Fruit fly (Drosophila melanogaster) whole organism, embryonic: ENCODE data around the gene CG13029.

Experiments used
- ATbp ChIP-seq: fragments of 200-800 bp; sonication (Bioruptor generic); optimal IDR thresholded peaks from 2 replicates; lab custom pipeline; 2017; ENCODE audit warnings: missing biosample characterization, mild to moderate bottlenecking, missing genetic modification characterization, missing genetic modification reagents
- Abd-B ChIP-seq: fragments of 200-800 bp; sonication (Bioruptor generic); optimal IDR thresholded peaks from 2 replicates; lab custom pipeline; 2018; ENCODE audit warnings: missing biosample characterization, mild to moderate bottlenecking, missing genetic modification characterization, moderate library complexity
- Aef1 ChIP-seq: fragments of 200-800 bp; sonication (Bioruptor generic); IDR thresholded peaks from 3 replicates; pipeline ENCODE4 v1.3.6; 2022; ENCODE audit warnings: missing biosample characterization, missing genetic modification characterization
- Atf6 ChIP-seq: fragments of 200-800 bp; sonication (Bioruptor generic); IDR thresholded peaks from 2 replicates; pipeline ENCODE4 v1.3.6; 2022; ENCODE audit warnings: missing biosample characterization, missing genetic modification characterization
- CG10366 ChIP-seq: fragments of 200-800 bp; sonication (Bioruptor generic); IDR thresholded peaks from 2 replicates; pipeline ENCODE4 v1.3.6; 2022; ENCODE audit warnings: missing biosample characterization, missing genetic modification characterization
- CG10654 ChIP-seq: fragments of 200-800 bp; sonication (Bioruptor generic); optimal IDR thresholded peaks from 2 replicates; lab custom pipeline; 2016; ENCODE audit warnings: missing biosample characterization, missing genetic modification characterization
- CG13296 ChIP-seq: fragments of 200-800 bp; sonication (Bioruptor generic); optimal IDR thresholded peaks from 3 replicates; lab custom pipeline; 2018; ENCODE audit warnings: missing biosample characterization, mild to moderate bottlenecking, missing genetic modification characterization
- CG1647 ChIP-seq: fragments of 200-800 bp; sonication (Bioruptor generic); optimal IDR thresholded peaks from 3 replicates; lab custom pipeline; 2016; ENCODE audit warnings: missing biosample characterization, missing genetic modification characterization
- CG17359 ChIP-seq: fragments of 200-800 bp; sonication (Bioruptor generic); optimal IDR thresholded peaks from 3 replicates; lab custom pipeline; 2018; ENCODE audit warnings: missing biosample characterization, mild to moderate bottlenecking, missing genetic modification characterization, moderate library complexity
- CG17361 ChIP-seq: fragments of 200-800 bp; sonication (Bioruptor generic); IDR thresholded peaks from 3 replicates; pipeline ENCODE4 v1.3.6; 2022; ENCODE audit warnings: missing biosample characterization, missing genetic modification characterization
- CG18599 ChIP-seq: fragments of 200-800 bp; sonication (Bioruptor generic); optimal IDR thresholded peaks from 3 replicates; lab custom pipeline; 2017; ENCODE audit warnings: missing biosample characterization, missing genetic modification characterization, mild to moderate bottlenecking, moderate library complexity, missing genetic modification reagents
- CG2199 ChIP-seq: fragments of 200-800 bp; sonication (Bioruptor generic); IDR thresholded peaks from 3 replicates; pipeline ENCODE4 v1.3.6; 2022; ENCODE audit warnings: missing biosample characterization, missing genetic modification characterization
- CG2875 ChIP-seq: fragments of 200-800 bp; sonication (Bioruptor generic); optimal IDR thresholded peaks from 2 replicates; lab custom pipeline; 2017; ENCODE audit warnings: missing biosample characterization, mild to moderate bottlenecking, missing genetic modification characterization, missing genetic modification reagents
- CG5180 ChIP-seq: fragments of 200-800 bp; sonication (Bioruptor generic); optimal IDR thresholded peaks from 3 replicates; lab custom pipeline; 2017; ENCODE audit warnings: missing biosample characterization, missing genetic modification characterization, mild to moderate bottlenecking, moderate library complexity, missing genetic modification reagents
- CG6654 ChIP-seq: fragments of 200-800 bp; sonication (Bioruptor generic); optimal IDR thresholded peaks from 2 replicates; lab custom pipeline; 2017; ENCODE audit warnings: missing biosample characterization, mild to moderate bottlenecking, missing genetic modification characterization
- CG7839 ChIP-seq: fragments of 200-800 bp; sonication (Bioruptor generic); optimal IDR thresholded peaks from 3 replicates; lab custom pipeline; 2018; ENCODE audit warnings: missing biosample characterization, mild to moderate bottlenecking, missing genetic modification characterization, moderate library complexity
- CG8290 ChIP-seq, 3 experiments: fragments of 200-800 bp; sonication (Bioruptor generic); optimal IDR thresholded peaks; 2 replicates each; lab custom pipeline; 2016 to 2019; ENCODE audit warnings: missing biosample characterization in 3 of 3, missing genetic modification characterization in 3 of 3, mild to moderate bottlenecking in 2 of 3, moderate library complexity in 1 of 3
- CTCF ChIP-seq: fragments of 200-800 bp; sonication (Bioruptor generic); optimal IDR thresholded peaks from 2 replicates; lab custom pipeline; 2017; ENCODE audit warnings: missing biosample characterization, mild to moderate bottlenecking, missing genetic modification characterization, moderate library complexity
- Camta ChIP-seq: fragments of 200-800 bp; sonication (Bioruptor generic); optimal IDR thresholded peaks from 2 replicates; lab custom pipeline; 2016; ENCODE audit warnings: missing biosample characterization, missing genetic modification characterization
- D ChIP-seq, 2 experiments: fragments of 200-800 bp in 1 of 2; fragments of >200 bp in 1 of 2; sonication (Bioruptor generic) in 1 of 2; optimal IDR thresholded peaks; 2 replicates in 1 of 2; 3 replicates in 1 of 2; lab custom pipeline; 2017; ENCODE audit warnings: mild to moderate bottlenecking in 1 of 2, missing biosample characterization in 1 of 2, missing genetic modification characterization in 1 of 2, missing genetic modification reagents in 1 of 2
- Eip74EF ChIP-seq, 2 experiments: fragments of 200-800 bp in 1 of 2; fragments of >200 bp in 1 of 2; sonication (Bioruptor generic) in 1 of 2; optimal IDR thresholded peaks; 2 replicates each; lab custom pipeline; 2017 to 2019; ENCODE audit warnings: missing biosample characterization in 2 of 2, missing genetic modification characterization in 2 of 2, mild to moderate bottlenecking in 1 of 2, moderate library complexity in 1 of 2
- Ets65A ChIP-seq: fragments of 200-800 bp; sonication (Bioruptor generic); peaks from one replicate; lab custom pipeline; 2016; ENCODE audit warnings: missing biosample characterization, missing genetic modification characterization
- HHEX ChIP-seq: fragments of 200-800 bp; sonication (Bioruptor generic); optimal IDR thresholded peaks from 3 replicates; lab custom pipeline; 2017; ENCODE audit warnings: missing biosample characterization, mild to moderate bottlenecking, missing genetic modification characterization, missing genetic modification reagents
- HmgZ ChIP-seq: fragments of 200-800 bp; sonication (Bioruptor generic); optimal IDR thresholded peaks from 2 replicates; lab custom pipeline; 2018; ENCODE audit warnings: missing biosample characterization, mild to moderate bottlenecking, missing genetic modification characterization
- Med ChIP-seq: fragments of 200-800 bp; sonication (Bioruptor generic); peaks from one replicate; lab custom pipeline; 2016; ENCODE audit warnings: missing biosample characterization, missing genetic modification characterization, mild to moderate bottlenecking, inconsistent platforms, moderate library complexity
- Nf-YC ChIP-seq: fragments of 200-800 bp; optimal IDR thresholded peaks from 3 replicates; lab custom pipeline; 2019; ENCODE audit warnings: missing biosample characterization, mild to moderate bottlenecking, missing genetic modification characterization, moderate library complexity
- bbx ChIP-seq: fragments of 200-800 bp; sonication (Bioruptor generic); IDR thresholded peaks from 2 replicates; pipeline ENCODE4 v1.3.6; 2022; ENCODE audit warnings: missing biosample characterization, missing genetic modification characterization; ENCODE audit not compliant: partially characterized antibody
- cg ChIP-seq: fragments of 200-800 bp; sonication (Bioruptor generic); optimal IDR thresholded peaks from 3 replicates; lab custom pipeline; 2019; ENCODE audit warnings: missing biosample characterization, mild to moderate bottlenecking, missing genetic modification characterization, moderate library complexity
- chinmo ChIP-seq: fragments of 200-800 bp; sonication (Bioruptor generic); IDR thresholded peaks from 4 replicates; pipeline ENCODE4 v1.3.6; 2022; ENCODE audit warnings: missing biosample characterization, missing genetic modification characterization; ENCODE audit not compliant: partially characterized antibody
- exex ChIP-seq: fragments of 200-800 bp; sonication (Bioruptor generic); optimal IDR thresholded peaks from 4 replicates; lab custom pipeline; 2018; ENCODE audit warnings: missing biosample characterization, mild to moderate bottlenecking, missing genetic modification characterization, moderate library complexity
- fd96Cb ChIP-seq: fragments of 200-800 bp; sonication (Bioruptor generic); optimal IDR thresholded peaks from 2 replicates; lab custom pipeline; 2018; ENCODE audit warnings: missing biosample characterization, mild to moderate bottlenecking, missing genetic modification characterization, moderate library complexity
- gcm2 ChIP-seq: fragments of 200-800 bp; sonication (Bioruptor generic); optimal IDR thresholded peaks from 2 replicates; lab custom pipeline; 2016; ENCODE audit warnings: missing biosample characterization, missing genetic modification characterization
- gem ChIP-seq: fragments of 200-800 bp; sonication (Bioruptor generic); optimal IDR thresholded peaks from 2 replicates; lab custom pipeline; 2019; ENCODE audit warnings: missing biosample characterization, mild to moderate bottlenecking, missing genetic modification characterization, moderate library complexity
- inv ChIP-seq: fragments of 200-800 bp; sonication (Bioruptor generic); IDR thresholded peaks from 2 replicates; pipeline ENCODE4 v1.3.6; 2022; ENCODE audit warnings: missing biosample characterization, missing genetic modification characterization; ENCODE audit not compliant: partially characterized antibody
- mld ChIP-seq: fragments of 200-800 bp; sonication (Bioruptor generic); IDR thresholded peaks from 3 replicates; pipeline ENCODE4 v1.3.6; 2022; ENCODE audit warnings: missing biosample characterization, missing genetic modification characterization; ENCODE audit not compliant: partially characterized antibody
- nmo ChIP-seq: fragments of 200-800 bp; sonication (Bioruptor generic); optimal IDR thresholded peaks from 2 replicates; lab custom pipeline; 2018; ENCODE audit warnings: missing biosample characterization, mild to moderate bottlenecking, missing genetic modification characterization, moderate library complexity
- onecut ChIP-seq: fragments of 200-800 bp; sonication (Bioruptor generic); IDR thresholded peaks from 2 replicates; pipeline ENCODE4 v1.3.6; 2022; ENCODE audit warnings: missing biosample characterization, missing genetic modification characterization
- pb ChIP-seq: fragments of 200-800 bp; sonication (Bioruptor generic); optimal IDR thresholded peaks from 3 replicates; lab custom pipeline; 2016; ENCODE audit warnings: missing biosample characterization, missing genetic modification characterization
- sens ChIP-seq: fragments of 200-800 bp; sonication (Bioruptor generic); peaks from one replicate; lab custom pipeline; 2016; ENCODE audit warnings: missing biosample characterization, missing genetic modification characterization
- slbo ChIP-seq: fragments of 200-800 bp; sonication (Bioruptor generic); IDR thresholded peaks from 2 replicates; pipeline ENCODE4 v1.3.6; 2022; ENCODE audit warnings: missing biosample characterization, missing genetic modification characterization
- tap ChIP-seq: fragments of 200-800 bp; optimal IDR thresholded peaks from 3 replicates; lab custom pipeline; 2019; ENCODE audit warnings: missing biosample characterization, mild to moderate bottlenecking, missing genetic modification characterization, moderate library complexity
- vvl ChIP-seq: fragments of 200-800 bp; sonication (Bioruptor generic); IDR thresholded peaks from 2 replicates; pipeline ENCODE4 v1.3.6; 2022; ENCODE audit warnings: missing biosample characterization, missing genetic modification characterization

The CG13029 gene

dm6 chr3L:16873127-16873543 is 12.7 kb downstream of the CG13029 start (continued):
- TF ChIP-seq Abd-B (peak; percentile 13), CG6654 (GFP tag; lab: Kevin White, UChicago) (peak; percentile 25), CG7839 (tag; lab: Kevin White, UChicago) (peak; percentile 35), ATbp (GFP tag; lab: Kevin White, UChicago) (peak; percentile 20), CG17359 (tag; lab: Kevin White, UChicago) (peak; percentile 30), CG5180 (GFP tag; lab: Kevin White, UChicago) (peak; percentile 40), exex (tag; lab: Kevin White, UChicago) (peak; percentile 21), inv (no peak), CG17361 (peak; percentile 14; the same call in 1 of the 3 replicates), CG10654 (GFP tag; lab: Kevin White, UChicago) (peak; percentile 5), HHEX (GFP tag; lab: Kevin White, UChicago) (peak; percentile 12), sens (peak; percentile 86), tap (tag; lab: Kevin White, UChicago) (peak; percentile 34), Ets65A (GFP tag; lab: Kevin White, UChicago) (peak; percentile 79), nmo (GFP tag; lab: Kevin White, UChicago) (peak; percentile 57), fd96Cb (tag; lab: Kevin White, UChicago) (peak; percentile 53), Eip74EF (GFP tag; optimal IDR thresholded peaks at IDR 0.05; lab: Kevin White, UChicago) (peak in 1 of 2 experiments; percentile 20), CG10366 (GFP tag; lab: Robert Waterston, UW) (no peak)

dm6 chr3L:16873679-16874078 is 13.3 kb downstream of the CG13029 start:
- 0 out of 2 replicates have a peak, but pooled peaks have one; percentile 5 for TF ChIP-seq slbo
- TF ChIP-seq Atf6 (GFP tag; lab: Robert Waterston, UW) = 0 out of 2 replicates have a peak, but pooled peaks have one; percentile 22
- no peak for TF ChIP-seq pb (GFP tag; lab: Kevin White, UChicago)
- TF ChIP-seq Med (GFP tag; lab: Kevin White, UChicago) = peak; percentile 15
- TF ChIP-seq chinmo (GFP tag; lab: Robert Waterston, UW) = 0 out of 4 replicates have a peak, but pooled peaks have one; percentile 15
- TF ChIP-seq Camta (GFP tag; lab: Kevin White, UChicago) = no peak
- no peak for TF ChIP-seq CG13296 (GFP tag; lab: Kevin White, UChicago)
- TF ChIP-seq, all 482 proteins: peak for 4

dm6 chr3L:16875484-16875883 is 15.1 kb downstream of the CG13029 start:
- TF ChIP-seq onecut (GFP tag; lab: Robert Waterston, UW) = no peak
- peak; percentile 86 for TF ChIP-seq CG2199 (GFP tag; lab: Robert Waterston, UW)
- no peak for TF ChIP-seq gem (tag; lab: Kevin White, UChicago)
- TF ChIP-seq gcm2 (GFP tag; lab: Kevin White, UChicago) = no peak
- 0 out of 2 replicates have a peak, but pooled peaks have one; percentile 8 for TF ChIP-seq vvl (GFP tag; lab: Robert Waterston, UW)
- no peak for TF ChIP-seq Nf-YC
- TF ChIP-seq CG1647 (GFP tag; lab: Kevin White, UChicago) = no peak
- no peak for TF ChIP-seq D (optimal IDR thresholded peaks at IDR 0.05; lab: Kevin White, UChicago)
- no peak for TF ChIP-seq D (GFP tag; optimal IDR thresholded peaks at IDR 0.05; lab: Kevin White, UChicago)
- no peak for TF ChIP-seq Aef1 (GFP tag; lab: Robert Waterston, UW)
- no peak for TF ChIP-seq mld (GFP tag; lab: Robert Waterston, UW)
- TF ChIP-seq HmgZ (tag; lab: Kevin White, UChicago) = peak; percentile 9
- TF ChIP-seq cg (GFP tag; lab: Kevin White, UChicago) = peak; percentile 74
- TF ChIP-seq CG8290 (GFP tag; optimal IDR thresholded peaks at IDR 0.05; lab: Kevin White, UChicago) = no peak
- TF ChIP-seq CG8290 (tag; optimal IDR thresholded peaks at IDR 0.05; lab: Kevin White, UChicago) = peak in 1 of 2 experiments; percentile 27
- TF ChIP-seq CTCF (GFP tag; lab: Kevin White, UChicago) = peak; percentile 80
- no peak for TF ChIP-seq CG2875
- no peak for TF ChIP-seq CG18599
- TF ChIP-seq bbx = 0 out of 2 replicates have a peak, but pooled peaks have one; percentile 16
